Fruit fly (Drosophila melanogaster): ENCODE data around the gene Amnionless.

The Amnionless gene

DNA sequence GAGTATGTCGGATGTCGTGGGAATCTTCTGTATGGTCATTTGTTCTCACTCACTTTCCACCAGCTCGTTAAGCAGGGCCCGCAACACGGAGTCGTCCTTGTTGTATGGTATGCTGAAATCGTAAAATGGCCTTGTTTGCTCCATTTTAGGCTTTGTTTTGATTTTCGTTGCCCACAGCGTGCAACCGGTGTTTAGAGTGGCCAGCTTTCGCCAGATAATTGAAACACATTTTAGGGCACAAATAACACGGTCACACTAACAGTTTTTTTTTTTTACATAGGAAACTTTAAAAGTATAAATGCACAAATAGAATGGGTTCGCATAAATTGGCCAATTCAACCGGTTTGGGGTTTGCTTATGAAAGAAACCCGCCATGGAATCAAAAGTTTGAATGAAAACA lies 36.8 kb downstream of the Amnionless start, which contains the start of gene Rpp30 (continued):
- TF ChIP-seq Dek (tag; optimal IDR thresholded peaks at IDR 0.05) (peak; percentile 22), Mrtf (GFP tag; IDR thresholded peaks at IDR 0.05) (no peak), CG2129 (GFP tag; IDR thresholded peaks at IDR 0.05; ENCODE audit: partially characterized antibody) (no peak), CG12104 (GFP tag; optimal IDR thresholded peaks at IDR 0.05) (no peak), CG13287 (GFP tag; IDR thresholded peaks at IDR 0.05; ENCODE audit: partially characterized antibody) (peak; percentile 63), CTCF (GFP tag; optimal IDR thresholded peaks at IDR 0.05) (no peak), Antp (GFP tag; optimal IDR thresholded peaks at IDR 0.05) (no peak), CG2120 (GFP tag; optimal IDR thresholded peaks at IDR 0.05) (no peak), Hand (GFP tag; optimal IDR thresholded peaks at IDR 0.05) (no peak), CG4820 (GFP tag; optimal IDR thresholded peaks at IDR 0.05) (no peak), CG6854 (GFP tag; optimal IDR thresholded peaks at IDR 0.05) (no peak), vfl (GFP tag; optimal IDR thresholded peaks at IDR 0.05) (no peak), dysf (GFP tag; IDR thresholded peaks at IDR 0.05) (no peak), CG17361 (GFP tag; IDR thresholded peaks at IDR 0.05) (no peak), pita (GFP tag; optimal IDR thresholded peaks at IDR 0.05) (no peak), sd (tag; optimal IDR thresholded peaks at IDR 0.05) (no peak), CG6689 (GFP tag; IDR thresholded peaks at IDR 0.05) (no peak), CG4404 (GFP tag; IDR thresholded peaks at IDR 0.05) (no peak), croc (GFP tag; conservative IDR thresholded peaks at IDR 0.05) (no peak), MBD-R2 (GFP tag; IDR thresholded peaks at IDR 0.05) (peak; percentile 95), NK7.1 (GFP tag; optimal IDR thresholded peaks at IDR 0.05) (no peak), Fer3 (tag; optimal IDR thresholded peaks at IDR 0.05) (no peak), odd (GFP tag; optimal IDR thresholded peaks at IDR 0.05) (no peak), Hr3 (GFP tag; optimal IDR thresholded peaks at IDR 0.05) (no peak), Vsx1 (GFP tag; optimal IDR thresholded peaks at IDR 0.05) (no peak), fd64A (GFP tag; optimal IDR thresholded peaks at IDR 0.05) (no peak), zen2 (GFP tag; IDR thresholded peaks at IDR 0.05; ENCODE audit: partially characterized antibody) (0 out of 3 replicates have a peak, but pooled peaks have one; percentile 3), CG7963 (GFP tag; IDR thresholded peaks at IDR 0.05; ENCODE audit: partially characterized antibody) (no peak), stwl (tag; optimal IDR thresholded peaks at IDR 0.05) (peak; percentile 87), Opbp (GFP tag; IDR thresholded peaks at IDR 0.05; ENCODE audit: partially characterized antibody) (peak; percentile 59; the same call in 2 of the 3 replicates), hbn (GFP tag; IDR thresholded peaks at IDR 0.05; ENCODE audit: partially characterized antibody) (no peak), lbe (GFP tag; optimal IDR thresholded peaks at IDR 0.05) (no peak), fd102C (GFP tag; optimal IDR thresholded peaks at IDR 0.05) (no peak), E2f2 (GFP tag; IDR thresholded peaks at IDR 0.05) (peak; percentile 69), CG17328 (GFP tag; IDR thresholded peaks at IDR 0.05) (no peak), CG4424 (GFP tag; optimal IDR thresholded peaks at IDR 0.05) (no peak), CG10267 (tag; optimal IDR thresholded peaks at IDR 0.05) (peak; percentile 23), Bgb (GFP tag; IDR thresholded peaks at IDR 0.05; ENCODE audit: partially characterized antibody) (peak; percentile 34; the same call in 1 of the 2 replicates), CG2116 (GFP tag; optimal IDR thresholded peaks at IDR 0.05) (peak; percentile 18), Camta (GFP tag; optimal IDR thresholded peaks at IDR 0.05) (no peak), HmgD (GFP tag; optimal IDR thresholded peaks at IDR 0.05) (peak; percentile 14), trh (GFP tag; optimal IDR thresholded peaks at IDR 0.05) (no peak), Mad (GFP tag; optimal IDR thresholded peaks at IDR 0.05) (no peak), C15 (GFP tag; IDR thresholded peaks at IDR 0.05) (no peak), peb (GFP tag; IDR thresholded peaks at IDR 0.05) (no peak), CG2875 (GFP tag; optimal IDR thresholded peaks at IDR 0.05) (no peak), CG12744 (GFP tag; optimal IDR thresholded peaks at IDR 0.05) (no peak), disco-r (GFP tag; optimal IDR thresholded peaks at IDR 0.05) (no peak), crp (GFP tag; optimal IDR thresholded peaks at IDR 0.05) (no peak), scrt (GFP tag; optimal IDR thresholded peaks at IDR 0.05) (peak; percentile 95), tx (GFP tag; optimal IDR thresholded peaks at IDR 0.05) (no peak), CG11723 (GFP tag; optimal IDR thresholded peaks at IDR 0.05) (no peak)
